Worm (Caenorhabditis elegans) whole organism, midembryonic: ENCODE results near the gene K10D11.7.
A peak's percentile ranks its signal among the peaks of the same experiment; 100 is the strongest.

ENCODE experiments used
- T22C8.4 ChIP-seq: fragments of 200-800 bp; sonication (Bioruptor generic); IDR thresholded peaks from 2 replicates; pipeline ENCODE4 v1.3.6; 2022; ENCODE audit warnings: missing genetic modification characterization, missing compliant biosample characterization
- cog-1 ChIP-seq: sonication (generic microtip); optimal IDR thresholded peaks from 2 replicates; lab custom pipeline; 2016; ENCODE audit warnings: missing genetic modification characterization, missing compliant biosample characterization
- flt-1 ChIP-seq: fragments of 200-800 bp; sonication (Bioruptor generic); IDR thresholded peaks from 2 replicates; pipeline ENCODE4 v1.3.6; 2022; ENCODE audit warnings: missing genetic modification characterization, missing compliant biosample characterization
- klf-2 ChIP-seq: fragments of 200-800 bp; sonication (Bioruptor generic); conservative IDR thresholded peaks from 2 replicates; pipeline ENCODE4 v1.3.6; 2022; ENCODE audit warnings: missing genetic modification reagents, missing genetic modification characterization, missing compliant biosample characterization
- med-1 ChIP-seq: sonication (generic microtip); optimal IDR thresholded peaks from 2 replicates; lab custom pipeline; 2017; ENCODE audit warnings: missing genetic modification characterization, mild to moderate bottlenecking, missing compliant biosample characterization, antibody characterized with exemption, missing genetic modification reagents; ENCODE audit not compliant: insufficient read depth
- ref-1 ChIP-seq: fragments of 200-800 bp; sonication (Bioruptor generic); conservative IDR thresholded peaks from 2 replicates; pipeline ENCODE4 v1.3.6; 2022; ENCODE audit warnings: missing genetic modification reagents, missing genetic modification characterization, missing compliant biosample characterization
- tab-1 ChIP-seq: fragments of 200-800 bp; sonication (Bioruptor generic); IDR thresholded peaks from 2 replicates; pipeline ENCODE4 v1.3.6; 2022; ENCODE audit warnings: missing genetic modification characterization, missing compliant biosample characterization
- ztf-23 ChIP-seq: fragments of 200-800 bp; sonication (Bioruptor generic); IDR thresholded peaks from 2 replicates; pipeline ENCODE4 v1.3.6; 2022; ENCODE audit warnings: missing genetic modification reagents, missing genetic modification characterization, missing compliant biosample characterization
- ztf-29 ChIP-seq: fragments of 200-800 bp; sonication (Bioruptor generic); IDR thresholded peaks from 2 replicates; pipeline ENCODE4 v1.3.6; 2022; ENCODE audit warnings: missing genetic modification reagents, missing genetic modification characterization, missing compliant biosample characterization

The K10D11.7 gene

ce11 chrIV:13016820-13017219 lies 21.0 kb upstream of the K10D11.7 start:
- 0 out of 2 replicates have a peak, but pooled peaks have one; percentile 61 for TF ChIP-seq ztf-23 (GFP tag; lab: Robert Waterston, UW)
- no peak for TF ChIP-seq med-1 (GFP tag; lab: Kevin White, UChicago)

ce11 chrIV:13015801-13016404 lies 20.1 kb upstream of the K10D11.7 start:
- peak; percentile 5 for TF ChIP-seq cog-1 (tag; lab: Kevin White, UChicago)
- no peak for TF ChIP-seq flt-1 (GFP tag; lab: Robert Waterston, UW)

ce11 chrIV:13013711-13014341 lies 18.0 kb upstream of the K10D11.7 start:
- TF ChIP-seq tab-1 (GFP tag; lab: Robert Waterston, UW) (no peak), ztf-29 (GFP tag; lab: Robert Waterston, UW) (no peak), ref-1 (GFP tag; lab: Robert Waterston, UW) (no peak), ztf-23 (GFP tag; lab: Robert Waterston, UW) (no peak), med-1 (GFP tag; lab: Kevin White, UChicago) (no peak), T22C8.4 (GFP tag; lab: Robert Waterston, UW) (no peak), flt-1 (GFP tag; lab: Robert Waterston, UW) (no peak), cog-1 (tag; lab: Kevin White, UChicago) (no peak), klf-2 (GFP tag; lab: Robert Waterston, UW) (no peak)

- TF ChIP-seq med-1 (GFP tag; lab: Kevin White, UChicago) (no peak), T22C8.4 (GFP tag; lab: Robert Waterston, UW) (no peak), ref-1 (GFP tag; lab: Robert Waterston, UW) (no peak), flt-1 (GFP tag; lab: Robert Waterston, UW) (no peak), cog-1 (tag; lab: Kevin White, UChicago) (no peak), klf-2 (GFP tag; lab: Robert Waterston, UW) (no peak), ztf-23 (GFP tag; lab: Robert Waterston, UW) (no peak), tab-1 (GFP tag; lab: Robert Waterston, UW) (no peak), ztf-29 (GFP tag; lab: Robert Waterston, UW) (no peak)
Observed at ce11 chrIV:13013231-13013630, 17.4 kb upstream of the K10D11.7 start.

DNA sequence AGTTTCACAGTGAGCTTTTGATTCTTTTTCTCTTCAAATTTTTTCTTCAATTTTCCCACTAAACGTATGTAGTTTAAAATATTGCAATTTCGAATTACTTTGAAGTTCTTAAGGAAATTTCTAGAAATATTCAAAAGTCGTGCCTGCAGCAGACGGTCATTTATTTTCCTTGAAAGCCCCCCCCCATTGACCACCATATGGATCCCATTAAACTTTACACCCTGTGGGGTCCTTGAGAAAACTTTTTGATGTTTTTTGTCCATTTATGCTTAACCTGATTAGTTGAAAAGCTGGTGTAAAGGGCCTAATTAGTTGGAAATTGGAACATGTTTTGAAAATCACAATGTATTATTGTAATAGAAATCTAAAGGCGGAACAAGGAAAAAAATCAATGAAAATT lies 13.7 kb upstream of the K10D11.7 start:
- TF ChIP-seq klf-2 (GFP tag; lab: Robert Waterston, UW) (no peak), cog-1 (tag; lab: Kevin White, UChicago) (no peak), T22C8.4 (GFP tag; lab: Robert Waterston, UW) (no peak), ref-1 (GFP tag; lab: Robert Waterston, UW) (no peak), tab-1 (GFP tag; lab: Robert Waterston, UW) (no peak), flt-1 (GFP tag; lab: Robert Waterston, UW) (no peak), ztf-23 (GFP tag; lab: Robert Waterston, UW) (no peak), ztf-29 (GFP tag; lab: Robert Waterston, UW) (no peak), med-1 (GFP tag; lab: Kevin White, UChicago) (no peak)

DNA sequence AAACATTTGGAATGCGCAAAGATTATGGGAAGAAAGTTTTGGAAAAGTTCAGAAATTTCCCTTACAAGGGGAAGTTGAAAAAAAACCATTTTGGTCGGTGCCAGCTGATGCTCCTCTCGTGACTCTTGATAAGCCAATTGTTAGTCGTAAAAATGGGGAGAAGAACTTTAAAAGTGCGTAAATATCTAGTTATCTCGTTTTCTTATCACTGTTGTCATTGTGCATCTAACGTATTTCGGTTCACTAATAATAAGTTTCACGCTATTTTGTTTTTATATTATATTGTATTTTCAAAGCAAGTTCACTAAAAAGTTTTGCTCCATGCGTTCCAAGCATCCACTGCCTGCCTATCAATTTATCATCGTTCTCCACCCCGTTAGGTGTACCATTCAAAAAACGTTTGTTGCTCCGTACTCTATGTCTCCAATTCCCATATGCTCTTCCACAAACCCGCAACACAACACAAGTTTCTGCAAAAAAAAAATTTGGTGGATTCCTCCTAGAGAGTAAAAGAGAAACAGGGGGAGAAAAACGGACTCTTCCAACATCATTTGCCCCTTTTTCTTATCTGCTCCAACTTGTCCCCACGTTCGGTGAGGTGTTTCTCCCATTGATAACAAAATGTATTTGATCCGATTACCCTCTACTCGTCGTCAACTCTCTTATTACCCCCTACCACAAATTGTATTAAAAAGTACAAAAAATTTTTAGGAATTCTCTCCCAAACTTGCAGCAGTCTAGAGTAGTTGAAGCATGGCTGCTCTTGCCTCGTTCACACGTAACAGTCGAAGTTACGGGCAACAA lies 12.8 kb upstream of the K10D11.7 start, which contains the start of gene mbk-2:
Gene mbk-2 (plus strand): TSS at position 754 of the 804 bp plus-strand sequence.
- TF ChIP-seq ztf-23 (GFP tag; lab: Robert Waterston, UW) (no peak), T22C8.4 (GFP tag; lab: Robert Waterston, UW) (no peak), cog-1 (tag; lab: Kevin White, UChicago) (no peak), ztf-29 (GFP tag; lab: Robert Waterston, UW) (no peak), flt-1 (GFP tag; lab: Robert Waterston, UW) (no peak), klf-2 (GFP tag; lab: Robert Waterston, UW) (no peak), ref-1 (GFP tag; lab: Robert Waterston, UW) (no peak), tab-1 (GFP tag; lab: Robert Waterston, UW) (no peak), med-1 (GFP tag; lab: Kevin White, UChicago) (no peak)

DNA sequence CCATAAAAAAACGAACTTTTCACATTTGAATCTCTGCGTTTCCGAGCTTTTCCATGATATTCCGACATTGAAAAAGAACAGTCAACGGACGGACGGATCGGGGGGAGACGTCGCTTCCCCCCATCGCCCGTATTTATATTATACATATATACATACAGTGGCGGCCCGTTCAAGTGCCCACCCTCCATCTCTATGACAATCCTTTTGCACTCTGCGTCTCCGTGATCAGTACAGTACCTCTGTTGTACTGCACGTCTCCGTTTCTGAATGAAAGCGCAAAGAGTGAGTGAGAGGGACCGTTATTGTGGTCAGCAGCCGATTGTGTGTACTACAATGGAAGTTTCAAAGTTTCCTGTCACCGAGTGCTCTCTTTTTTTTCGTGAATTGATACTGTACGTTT lies 3.3 kb upstream of the K10D11.7 start:
- TF ChIP-seq ref-1 (GFP tag; lab: Robert Waterston, UW) (no peak), klf-2 (GFP tag; lab: Robert Waterston, UW) (no peak), T22C8.4 (GFP tag; lab: Robert Waterston, UW) (no peak), med-1 (GFP tag; lab: Kevin White, UChicago) (no peak), cog-1 (tag; lab: Kevin White, UChicago) (no peak), ztf-29 (GFP tag; lab: Robert Waterston, UW) (no peak), flt-1 (GFP tag; lab: Robert Waterston, UW) (0 out of 2 replicates have a peak, but pooled peaks have one; percentile 40)

DNA sequence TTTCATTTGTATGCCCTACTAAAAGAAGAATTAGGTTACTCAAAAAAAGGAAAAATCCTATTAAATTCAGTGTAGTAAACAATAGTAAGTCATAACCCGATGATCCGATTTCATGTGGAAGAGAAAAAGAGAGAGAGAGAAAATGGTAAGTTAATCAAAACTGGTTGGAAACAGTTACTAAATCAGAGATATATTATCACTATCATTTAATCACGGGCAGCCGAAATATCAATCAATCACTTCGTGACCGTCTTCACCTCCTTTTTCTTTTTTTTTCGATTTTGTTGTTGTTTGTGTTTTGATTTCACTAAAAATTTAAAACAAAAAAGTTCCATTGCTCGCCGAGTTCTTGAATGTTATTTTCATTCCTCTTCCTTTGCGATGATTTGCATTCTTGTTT lies 1.8 kb upstream of the K10D11.7 start:
- TF ChIP-seq ztf-29 (GFP tag; lab: Robert Waterston, UW) (no peak), tab-1 (GFP tag; lab: Robert Waterston, UW) (no peak), klf-2 (GFP tag; lab: Robert Waterston, UW) (no peak), cog-1 (tag; lab: Kevin White, UChicago) (no peak), med-1 (GFP tag; lab: Kevin White, UChicago) (no peak), flt-1 (GFP tag; lab: Robert Waterston, UW) (no peak), T22C8.4 (GFP tag; lab: Robert Waterston, UW) (no peak), ztf-23 (GFP tag; lab: Robert Waterston, UW) (no peak), ref-1 (GFP tag; lab: Robert Waterston, UW) (no peak)
